Fruit fly (Drosophila melanogaster) S2 (cell line): Measurements from ENCODE around the gene CG3038.

Experiments
- CG8478 ChIP-seq: fragments of >200 bp; optimal IDR thresholded peaks from 2 replicates; lab custom pipeline; 2018
- CTCF ChIP-seq, 2 experiments: fragments of >200 bp; optimal IDR thresholded peaks; 2 replicates each; lab custom pipeline; 2018

CG3038 gene

dm6 chrX:254690-255089, 9.0 kb upstream of the CG3038 start, which contains the start of gene CG42376:
Gene CG42376, plus strand, starts transcription at chrX:254876.
- TF ChIP-seq CG8478 (lab: Kevin White, UChicago) (no peak), CTCF (optimal IDR thresholded peaks at IDR 0.05; lab: Kevin White, UChicago) (no peak)

dm6 chrX:247329-247728, 1.7 kb upstream of the CG3038 start:
- TF ChIP-seq CG8478 (lab: Kevin White, UChicago), result no peak
- no peak for TF ChIP-seq CTCF (optimal IDR thresholded peaks at IDR 0.05; lab: Kevin White, UChicago)
